Fruit fly (Drosophila melanogaster): Measurements from ENCODE around the gene CG16965.

DNA sequence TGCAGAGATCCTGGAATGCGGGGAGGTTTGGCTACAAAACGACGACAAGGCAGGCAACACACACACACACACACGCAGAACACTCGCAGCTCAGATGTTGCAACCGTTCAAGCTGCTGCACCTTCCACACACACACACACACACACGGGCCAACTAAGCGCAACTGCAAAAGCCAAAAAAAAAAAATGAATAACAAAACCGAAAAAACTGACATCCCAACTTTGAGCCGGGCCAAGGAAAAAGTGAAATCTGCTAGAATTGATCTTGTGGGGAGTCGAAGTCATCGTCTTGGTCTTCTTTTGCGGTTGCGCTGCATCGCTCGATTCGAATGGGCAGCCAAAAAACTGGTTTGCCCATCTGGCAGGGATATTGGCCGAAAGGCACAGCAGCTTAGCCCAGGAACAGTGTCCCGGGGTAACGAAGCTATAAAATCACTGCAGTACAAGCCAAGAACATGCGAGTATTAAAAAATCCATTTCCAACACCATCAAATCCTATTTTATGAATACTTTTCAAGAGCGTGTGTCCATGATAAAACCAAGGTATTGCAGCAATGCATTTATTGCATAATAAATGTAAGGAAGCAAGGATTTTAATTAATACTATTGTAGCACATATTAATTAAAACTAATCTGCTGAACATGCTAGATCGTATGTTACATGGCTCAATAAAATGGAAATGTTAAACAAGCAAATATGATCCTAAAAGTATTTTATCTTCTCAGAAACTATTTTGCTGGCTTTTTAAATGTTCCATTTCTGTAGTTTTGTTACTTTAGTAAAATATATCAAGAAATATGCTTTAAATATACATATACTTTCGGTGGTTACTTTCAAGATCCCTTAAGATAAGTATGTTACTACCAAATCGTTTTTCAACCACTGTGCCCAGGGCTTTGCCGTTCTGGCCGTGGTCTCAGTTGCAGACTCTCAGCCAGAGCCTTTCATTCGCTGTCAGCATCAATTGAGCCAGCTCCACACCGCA is 15.5 kb upstream of the CG16965 start:
- TF ChIP-seq usp (GFP tag; optimal IDR thresholded peaks at IDR 0.05) (no peak), psq (optimal IDR thresholded peaks at IDR 0.05) (no peak), EcR (GFP tag; optimal IDR thresholded peaks at IDR 0.05) (no peak)

Data from whole organism.